Fruit fly (Drosophila melanogaster) whole organism, prepupa: Measurements from ENCODE around the gene CG4133.

Experiments used
- Blimp-1 ChIP-seq: fragments of 200-800 bp; sonication (Bioruptor generic); optimal IDR thresholded peaks from 3 replicates; lab custom pipeline; 2017; ENCODE audit warnings: missing biosample characterization, missing genetic modification characterization, mild to moderate bottlenecking, moderate library complexity, missing genetic modification reagents
- CG10631 ChIP-seq: fragments of 200-800 bp; sonication (Bioruptor generic); optimal IDR thresholded peaks from 2 replicates; lab custom pipeline; 2016; ENCODE audit warnings: missing biosample characterization, missing genetic modification characterization
- CG10669 ChIP-seq: fragments of 200-800 bp; sonication (Bioruptor generic); optimal IDR thresholded peaks from 3 replicates; lab custom pipeline; 2018; ENCODE audit warnings: missing biosample characterization, mild to moderate bottlenecking, missing genetic modification characterization, moderate library complexity
- CG11294 ChIP-seq: fragments of 200-800 bp; sonication (Bioruptor generic); IDR thresholded peaks from 2 replicates; pipeline ENCODE4 v1.3.6; 2022; ENCODE audit warnings: missing biosample characterization, missing genetic modification characterization
- CG11762 ChIP-seq: fragments of 200-800 bp; sonication (Bioruptor generic); optimal IDR thresholded peaks from 3 replicates; lab custom pipeline; 2016; ENCODE audit warnings: missing biosample characterization, missing genetic modification characterization; ENCODE audit not compliant: insufficient read depth
- CG16779 ChIP-seq: fragments of 200-800 bp; sonication (Bioruptor generic); optimal IDR thresholded peaks from 3 replicates; lab custom pipeline; 2017; ENCODE audit warnings: missing biosample characterization, mild to moderate bottlenecking, missing genetic modification characterization
- CG3032 ChIP-seq: fragments of 200-800 bp; optimal IDR thresholded peaks from 2 replicates; lab custom pipeline; 2019; ENCODE audit warnings: missing biosample characterization, mild to moderate bottlenecking, missing genetic modification characterization, moderate library complexity
- CG31627 ChIP-seq: fragments of 200-800 bp; sonication (Bioruptor generic); optimal IDR thresholded peaks from 3 replicates; lab custom pipeline; 2016; ENCODE audit warnings: missing biosample characterization, missing genetic modification characterization
- CG32006 ChIP-seq: fragments of 200-800 bp; sonication (Bioruptor generic); optimal IDR thresholded peaks from 3 replicates; lab custom pipeline; 2017; ENCODE audit warnings: missing biosample characterization, mild to moderate bottlenecking, missing genetic modification characterization
- CG34406 ChIP-seq: fragments of 200-800 bp; sonication (Bioruptor generic); optimal IDR thresholded peaks from 3 replicates; lab custom pipeline; 2016; ENCODE audit warnings: missing biosample characterization, missing genetic modification characterization
- CG3919 ChIP-seq: fragments of 200-800 bp; sonication (Bioruptor generic); optimal IDR thresholded peaks from 3 replicates; lab custom pipeline; 2016; ENCODE audit warnings: missing biosample characterization, missing genetic modification characterization
- CG6163 ChIP-seq: fragments of 200-800 bp; sonication (Bioruptor generic); IDR thresholded peaks from 3 replicates; pipeline ENCODE4 v1.3.6; 2022; ENCODE audit warnings: missing biosample characterization, missing genetic modification characterization
- CG6276 ChIP-seq: fragments of 200-800 bp; sonication (Bioruptor generic); optimal IDR thresholded peaks from 2 replicates; lab custom pipeline; 2017; ENCODE audit warnings: missing biosample characterization, mild to moderate bottlenecking, missing genetic modification characterization
- CG6792 ChIP-seq: fragments of 200-800 bp; sonication (Bioruptor generic); optimal IDR thresholded peaks from 3 replicates; lab custom pipeline; 2016; ENCODE audit warnings: missing biosample characterization, missing genetic modification characterization
- CG6808 ChIP-seq: fragments of 200-800 bp; sonication (Bioruptor generic); optimal IDR thresholded peaks from 3 replicates; lab custom pipeline; 2017; ENCODE audit warnings: missing biosample characterization, missing genetic modification characterization, mild to moderate bottlenecking, moderate library complexity, missing genetic modification reagents
- CG6854 ChIP-seq: fragments of 200-800 bp; sonication (Bioruptor generic); optimal IDR thresholded peaks from 2 replicates; lab custom pipeline; 2017; ENCODE audit warnings: missing biosample characterization, mild to moderate bottlenecking, missing genetic modification characterization
- CG7368 ChIP-seq: fragments of 200-800 bp; sonication (Bioruptor generic); optimal IDR thresholded peaks from 3 replicates; lab custom pipeline; 2016; ENCODE audit warnings: missing biosample characterization, missing genetic modification characterization
- CG8119 ChIP-seq: fragments of 200-800 bp; sonication (Bioruptor generic); IDR thresholded peaks from 3 replicates; pipeline ENCODE4 v1.3.6; 2022; ENCODE audit warnings: missing biosample characterization, missing genetic modification characterization
- CG8632 ChIP-seq: fragments of 200-800 bp; sonication (Bioruptor generic); optimal IDR thresholded peaks from 3 replicates; lab custom pipeline; 2016; ENCODE audit warnings: missing biosample characterization, missing genetic modification characterization
- Eip75B ChIP-seq: fragments of 200-800 bp; sonication (Bioruptor generic); optimal IDR thresholded peaks from 3 replicates; lab custom pipeline; 2016; ENCODE audit warnings: missing biosample characterization, missing genetic modification characterization
- Eip78C ChIP-seq: fragments of 200-800 bp; sonication (Bioruptor generic); peaks from one replicate; lab custom pipeline; 2016; ENCODE audit warnings: missing biosample characterization, missing genetic modification characterization
- Eip93F ChIP-seq: fragments of 200-800 bp; sonication (Bioruptor generic); optimal IDR thresholded peaks from 2 replicates; lab custom pipeline; 2016; ENCODE audit warnings: missing biosample characterization, mild to moderate bottlenecking, missing genetic modification characterization
- Ets21C ChIP-seq: fragments of 200-800 bp; sonication (Bioruptor generic); optimal IDR thresholded peaks from 3 replicates; lab custom pipeline; 2016; ENCODE audit warnings: missing biosample characterization, missing genetic modification characterization
- Ets96B ChIP-seq: fragments of 200-800 bp; optimal IDR thresholded peaks from 2 replicates; lab custom pipeline; 2019; ENCODE audit warnings: missing biosample characterization, mild to moderate bottlenecking, missing genetic modification characterization, moderate library complexity
- Gug ChIP-seq: fragments of 200-800 bp; sonication (Bioruptor generic); IDR thresholded peaks from 2 replicates; pipeline ENCODE4 v1.3.6; 2022; ENCODE audit warnings: missing biosample characterization, missing genetic modification characterization
- Hr38 ChIP-seq: sonication (Bioruptor generic); optimal IDR thresholded peaks from 2 replicates; lab custom pipeline; 2016; ENCODE audit warnings: missing biosample characterization, missing genetic modification characterization
- Hr39 ChIP-seq: fragments of 200-800 bp; sonication (Bioruptor generic); optimal IDR thresholded peaks from 2 replicates; lab custom pipeline; 2016; ENCODE audit warnings: missing biosample characterization, missing genetic modification characterization
- Hr4 ChIP-seq: fragments of 200-800 bp; sonication (Bioruptor generic); optimal IDR thresholded peaks from 3 replicates; lab custom pipeline; 2016; ENCODE audit warnings: missing biosample characterization, missing genetic modification characterization
- OdsH ChIP-seq: fragments of 200-800 bp; sonication (Bioruptor generic); optimal IDR thresholded peaks from 3 replicates; lab custom pipeline; 2016; ENCODE audit warnings: missing biosample characterization, missing genetic modification characterization
- Smox ChIP-seq: fragments of 200-800 bp; sonication (Bioruptor generic); optimal IDR thresholded peaks from 3 replicates; lab custom pipeline; 2016; ENCODE audit warnings: missing biosample characterization, missing genetic modification characterization
- Sox102F ChIP-seq: fragments of 200-800 bp; sonication (Bioruptor generic); optimal IDR thresholded peaks from 2 replicates; lab custom pipeline; 2016; ENCODE audit warnings: missing biosample characterization, mild to moderate bottlenecking, missing genetic modification characterization
- Sox14 ChIP-seq: fragments of 200-800 bp; sonication (Bioruptor generic); optimal IDR thresholded peaks from 3 replicates; lab custom pipeline; 2016; ENCODE audit warnings: missing biosample characterization, missing genetic modification characterization
- Sox15 ChIP-seq: fragments of 200-800 bp; sonication (Bioruptor generic); optimal IDR thresholded peaks from 3 replicates; lab custom pipeline; 2016; ENCODE audit warnings: missing biosample characterization, missing genetic modification characterization
- dac ChIP-seq: fragments of 200-800 bp; sonication (Bioruptor generic); optimal IDR thresholded peaks from 2 replicates; lab custom pipeline; 2017; ENCODE audit warnings: missing biosample characterization, mild to moderate bottlenecking, missing genetic modification characterization
- dsx ChIP-seq: fragments of 200-800 bp; optimal IDR thresholded peaks from 3 replicates; lab custom pipeline; 2019; ENCODE audit warnings: missing biosample characterization, mild to moderate bottlenecking, missing genetic modification characterization, moderate library complexity; ENCODE audit not compliant: poor library complexity, severe bottlenecking
- fd85E ChIP-seq: fragments of 200-800 bp; sonication (Bioruptor generic); optimal IDR thresholded peaks from 3 replicates; lab custom pipeline; 2016; ENCODE audit warnings: missing biosample characterization, missing genetic modification characterization
- fkh ChIP-seq: fragments of 200-800 bp; sonication (Bioruptor generic); optimal IDR thresholded peaks from 3 replicates; lab custom pipeline; 2017; ENCODE audit warnings: missing biosample characterization, mild to moderate bottlenecking, missing genetic modification characterization, moderate library complexity
- lz ChIP-seq: fragments of 200-800 bp; sonication (Bioruptor generic); optimal IDR thresholded peaks from 3 replicates; lab custom pipeline; 2016; ENCODE audit warnings: missing biosample characterization, missing genetic modification characterization
- net ChIP-seq: fragments of 200-800 bp; sonication (Bioruptor generic); optimal IDR thresholded peaks from 3 replicates; lab custom pipeline; 2016; ENCODE audit warnings: missing biosample characterization, missing genetic modification characterization
- pdm3 ChIP-seq: fragments of 200-800 bp; sonication (Bioruptor generic); optimal IDR thresholded peaks from 3 replicates; lab custom pipeline; 2016; ENCODE audit warnings: missing biosample characterization, missing genetic modification characterization
- salr ChIP-seq, 2 experiments: fragments of 200-800 bp; sonication (Bioruptor generic); optimal IDR thresholded peaks; 3 replicates each; lab custom pipeline; 2016 to 2018; ENCODE audit warnings: missing biosample characterization in 2 of 2, missing genetic modification characterization in 2 of 2, mild to moderate bottlenecking in 1 of 2
- spab ChIP-seq: fragments of 200-800 bp; sonication (Bioruptor generic); optimal IDR thresholded peaks from 2 replicates; lab custom pipeline; 2017; ENCODE audit warnings: missing biosample characterization, mild to moderate bottlenecking, missing genetic modification characterization, missing genetic modification reagents
- ss ChIP-seq, 2 experiments: fragments of 200-800 bp; sonication (Bioruptor generic); optimal IDR thresholded peaks; 2 replicates in 1 of 2; 3 replicates in 1 of 2; lab custom pipeline; 2017 to 2018; ENCODE audit warnings: mild to moderate bottlenecking in 2 of 2, missing biosample characterization in 2 of 2, missing genetic modification characterization in 2 of 2, moderate library complexity in 1 of 2
- topi ChIP-seq: fragments of 200-800 bp; sonication (Bioruptor generic); optimal IDR thresholded peaks from 3 replicates; lab custom pipeline; 2016; ENCODE audit warnings: missing biosample characterization, missing genetic modification characterization
- vri ChIP-seq: fragments of 200-800 bp; sonication (Bioruptor generic); optimal IDR thresholded peaks from 3 replicates; lab custom pipeline; 2016; ENCODE audit warnings: missing biosample characterization, mild to moderate bottlenecking, missing genetic modification characterization

Gene CG4133

dm6 chr2L:439339-439738 is 16.0 kb upstream of the CG4133 start (continued):
- TF ChIP-seq Hr38 (GFP tag; lab: Kevin White, UChicago) (no peak), Blimp-1 (GFP tag; lab: Kevin White, UChicago) (peak; percentile 80), Ets21C (peak; percentile 89), pdm3 (GFP tag; lab: Kevin White, UChicago) (peak; percentile 86), Smox (GFP tag; lab: Kevin White, UChicago) (peak; percentile 92), vri (GFP tag; lab: Kevin White, UChicago) (peak; percentile 91), dac (GFP tag; lab: Kevin White, UChicago) (peak; percentile 17), Gug (peak; percentile 35), Ets96B (peak; percentile 86), CG34406 (GFP tag; lab: Kevin White, UChicago) (peak; percentile 78), net (peak; percentile 67), Eip93F (peak; percentile 88), Sox102F (peak; percentile 90), CG8632 (GFP tag; lab: Kevin White, UChicago) (peak; percentile 68), CG6854 (peak; percentile 72), topi (GFP tag; lab: Kevin White, UChicago) (peak; percentile 93), spab (GFP tag; lab: Kevin White, UChicago) (peak; percentile 84)
- TF ChIP-seq, all 60 proteins: peak for 58

- TF ChIP-seq CG3919: peak; percentile 85
- TF ChIP-seq CG31627 (GFP tag; lab: Kevin White, UChicago): peak; percentile 78
- TF ChIP-seq Ets21C: peak; percentile 71
- peak; percentile 57 for TF ChIP-seq CG11762 (GFP tag; lab: Kevin White, UChicago)
- peak; percentile 89 for TF ChIP-seq dsx
- no peak for TF ChIP-seq fkh (GFP tag; lab: Kevin White, UChicago)
- peak; percentile 92 for TF ChIP-seq CG3032 (tag; lab: Kevin White, UChicago)
- TF ChIP-seq net: peak; percentile 80
- peak; percentile 81 for TF ChIP-seq CG32006
- TF ChIP-seq lz (GFP tag; lab: Kevin White, UChicago): peak; percentile 82
- peak; percentile 89 for TF ChIP-seq CG6854
- no peak for TF ChIP-seq Gug
- peak; percentile 90 for TF ChIP-seq spab (GFP tag; lab: Kevin White, UChicago)
- peak; percentile 37 for TF ChIP-seq dac (GFP tag; lab: Kevin White, UChicago)
- TF ChIP-seq CG6276 (GFP tag; lab: Kevin White, UChicago): peak; percentile 35
- TF ChIP-seq CG16779 (tag; lab: Kevin White, UChicago): peak; percentile 80
- TF ChIP-seq Ets96B: peak; percentile 93
- TF ChIP-seq Hr4 (GFP tag; lab: Kevin White, UChicago): peak; percentile 26
- TF ChIP-seq CG8632 (GFP tag; lab: Kevin White, UChicago): peak; percentile 89
- peak; percentile 77 for TF ChIP-seq Blimp-1 (GFP tag; lab: Kevin White, UChicago)
- TF ChIP-seq Eip75B (GFP tag; lab: Kevin White, UChicago): peak; percentile 80
- peak; percentile 87 for TF ChIP-seq OdsH
- TF ChIP-seq Sox15 (GFP tag; lab: Kevin White, UChicago): peak; percentile 77
- peak; percentile 89 for TF ChIP-seq Sox102F
- TF ChIP-seq CG8119 (GFP tag; lab: Robert Waterston, UW): peak; percentile 73
- TF ChIP-seq pdm3 (GFP tag; lab: Kevin White, UChicago): peak; percentile 71
- peak; percentile 91 for TF ChIP-seq CG6808
- peak; percentile 86 for TF ChIP-seq CG6792
- TF ChIP-seq Eip78C: peak; percentile 97
- TF ChIP-seq salr (GFP tag; optimal IDR thresholded peaks at IDR 0.05; lab: Kevin White, UChicago): peak; percentile 72 to 84
- TF ChIP-seq Hr38 (GFP tag; lab: Kevin White, UChicago): no peak
- peak; percentile 84 for TF ChIP-seq vri (GFP tag; lab: Kevin White, UChicago)
- TF ChIP-seq CG11294: no peak
- peak; percentile 20 for TF ChIP-seq fd85E
- TF ChIP-seq CG10631 (GFP tag; lab: Kevin White, UChicago): peak; percentile 93
- TF ChIP-seq CG10669 (GFP tag; lab: Kevin White, UChicago): peak; percentile 89
- peak; percentile 86 for TF ChIP-seq Sox14
- TF ChIP-seq Hr39 (GFP tag; lab: Kevin White, UChicago): peak; percentile 63
- TF ChIP-seq ss (GFP tag; optimal IDR thresholded peaks at IDR 0.05; lab: Kevin White, UChicago): peak; percentile 69 to 93
- peak; percentile 81 for TF ChIP-seq CG6163 (GFP tag; lab: Robert Waterston, UW)
- peak; percentile 90 for TF ChIP-seq CG34406 (GFP tag; lab: Kevin White, UChicago)
- TF ChIP-seq CG7368 (GFP tag; lab: Kevin White, UChicago): peak; percentile 65
Observed at dm6 chr2L:440638-441454, 14.5 kb upstream of the CG4133 start.
